Worm (Caenorhabditis elegans) whole organism, L4 larva: ENCODE results near the gene Y39H10B.2.

Experiments used
- T20F7.1 ChIP-seq: fragments of 200-800 bp; sonication (Bioruptor generic); optimal IDR thresholded peaks from 2 replicates; lab custom pipeline; 2018; ENCODE audit warnings: mild to moderate bottlenecking, missing genetic modification characterization, missing compliant biosample characterization
- T26A8.4 ChIP-seq: fragments of 200-800 bp; sonication (Bioruptor generic); IDR thresholded peaks from 2 replicates; pipeline ENCODE4 v1.3.6; 2022; ENCODE audit warnings: missing genetic modification characterization, missing compliant biosample characterization
- Y5F2A.4 ChIP-seq: fragments of 200-800 bp; sonication (Bioruptor generic); optimal IDR thresholded peaks from 2 replicates; lab custom pipeline; 2018; ENCODE audit warnings: mild to moderate bottlenecking, missing genetic modification characterization, missing compliant biosample characterization
- aha-1 ChIP-seq: fragments of 150-350 bp; peaks from one replicate; lab custom pipeline; 2014; ENCODE audit warnings: missing biosample characterization, missing genetic modification characterization
- aly-2 ChIP-seq: sonication (generic microtip); optimal IDR thresholded peaks from 2 replicates; lab custom pipeline; 2018; ENCODE audit warnings: missing biosample characterization, missing genetic modification characterization
- ceh-20 ChIP-seq: fragments of 200-800 bp; sonication (Bioruptor generic); IDR thresholded peaks from 2 replicates; pipeline ENCODE4 v1.3.6; 2022; ENCODE audit warnings: missing genetic modification reagents, missing genetic modification characterization, missing compliant biosample characterization
- ceh-28 ChIP-seq: fragments of 150-350 bp; optimal IDR thresholded peaks from 2 replicates; lab custom pipeline; 2014; ENCODE audit warnings: missing biosample characterization, missing genetic modification reagents, missing genetic modification characterization
- daf-16 ChIP-seq, 3 experiments: sonication (generic microtip); optimal IDR thresholded peaks; 2 replicates each; lab custom pipeline; 2016 to 2017; ENCODE audit warnings: missing genetic modification characterization in 3 of 3, missing genetic modification reagents in 3 of 3, mild to moderate bottlenecking in 2 of 3, missing compliant biosample characterization in 2 of 3, missing biosample characterization in 1 of 3, moderate library complexity in 1 of 3
- dmd-6 ChIP-seq: fragments of 200-800 bp; sonication (Bioruptor generic); IDR thresholded peaks from 2 replicates; pipeline ENCODE4 v1.3.6; 2022; ENCODE audit warnings: missing genetic modification reagents, missing genetic modification characterization, missing compliant biosample characterization
- dpl-1 ChIP-seq: fragments of 150-350 bp; optimal IDR thresholded peaks from 2 replicates; lab custom pipeline; 2014; ENCODE audit warnings: missing biosample characterization, missing genetic modification reagents, missing genetic modification characterization
- duxl-1 ChIP-seq: sonication (generic microtip); optimal IDR thresholded peaks from 2 replicates; lab custom pipeline; 2016; ENCODE audit warnings: mild to moderate bottlenecking, missing genetic modification characterization, moderate library complexity, missing compliant biosample characterization; ENCODE audit not compliant: poor library complexity
- egl-27 ChIP-seq: sonication (generic microtip); optimal IDR thresholded peaks from 3 replicates; lab custom pipeline; 2017; ENCODE audit warnings: missing biosample characterization, missing genetic modification reagents, missing genetic modification characterization
- hif-1 ChIP-seq, 2 experiments: sonication (generic microtip); optimal IDR thresholded peaks; 2 replicates each; lab custom pipeline; 2016 to 2017; ENCODE audit warnings: missing compliant biosample characterization in 2 of 2, missing genetic modification characterization in 2 of 2, missing genetic modification reagents in 2 of 2, missing genotype in 2 of 2, mild to moderate bottlenecking in 1 of 2
- jun-1 ChIP-seq: fragments of 150-350 bp; optimal IDR thresholded peaks from 2 replicates; lab custom pipeline; 2014; ENCODE audit warnings: missing biosample characterization, missing genetic modification reagents, missing genetic modification characterization
- lim-7 ChIP-seq: fragments of 200-800 bp; sonication (Bioruptor generic); IDR thresholded peaks from 2 replicates; pipeline ENCODE4 v1.3.6; 2022; ENCODE audit warnings: missing genetic modification characterization, missing compliant biosample characterization
- lin-1 ChIP-seq: fragments of 200-800 bp; sonication (Bioruptor generic); IDR thresholded peaks from 2 replicates; pipeline ENCODE4 v1.3.6; 2022; ENCODE audit warnings: missing genetic modification reagents, missing genetic modification characterization, missing compliant biosample characterization
- lin-13 ChIP-seq: fragments of 150-350 bp; optimal IDR thresholded peaks from 2 replicates; lab custom pipeline; 2014; ENCODE audit warnings: missing biosample characterization, missing genetic modification reagents, missing genetic modification characterization
- lin-39 ChIP-seq: fragments of 150-350 bp; optimal IDR thresholded peaks from 2 replicates; lab custom pipeline; 2014; ENCODE audit warnings: missing biosample characterization, missing genetic modification reagents, missing genetic modification characterization
- mes-2 ChIP-seq: sonication (generic microtip); optimal IDR thresholded peaks from 2 replicates; lab custom pipeline; 2016; ENCODE audit warnings: missing genotype, mild to moderate bottlenecking, missing genetic modification characterization, missing compliant biosample characterization; ENCODE audit not compliant: poor library complexity, severe bottlenecking
- nhr-102 ChIP-seq: sonication (generic microtip); optimal IDR thresholded peaks from 2 replicates; lab custom pipeline; 2016; ENCODE audit warnings: mild to moderate bottlenecking, missing genetic modification characterization, moderate library complexity, missing compliant biosample characterization
- nhr-25 ChIP-seq: sonication (generic microtip); optimal IDR thresholded peaks from 2 replicates; lab custom pipeline; 2017; ENCODE audit warnings: missing genetic modification characterization, mild to moderate bottlenecking, missing compliant biosample characterization, antibody characterized with exemption, moderate library complexity, borderline replicate concordance; ENCODE audit not compliant: insufficient read depth
- nhr-28 ChIP-seq: fragments of 150-350 bp; optimal IDR thresholded peaks from 2 replicates; lab custom pipeline; 2014; ENCODE audit warnings: missing biosample characterization, missing genetic modification characterization
- nhr-42 ChIP-seq: fragments of 200-800 bp; sonication (Bioruptor generic); IDR thresholded peaks from 2 replicates; pipeline ENCODE4 v1.3.6; 2022; ENCODE audit warnings: missing genetic modification characterization, missing compliant biosample characterization
- nhr-76 ChIP-seq: fragments of 150-350 bp; optimal IDR thresholded peaks from 2 replicates; lab custom pipeline; 2014; ENCODE audit warnings: missing biosample characterization, missing genetic modification characterization
- nhr-77 ChIP-seq: fragments of 150-350 bp; optimal IDR thresholded peaks from 2 replicates; lab custom pipeline; 2014; ENCODE audit warnings: missing biosample characterization, missing genetic modification characterization
- pha-4 ChIP-seq, 2 experiments: fragments of 150-350 bp in 1 of 2; fragments of 200-800 bp in 1 of 2; sonication (Bioruptor generic) in 1 of 2; IDR thresholded peaks in 1 of 2; optimal IDR thresholded peaks in 1 of 2; 2 replicates each; pipeline versions ENCODE4 v1.3.6 to Lab custom; 2014 to 2022; ENCODE audit warnings: missing genetic modification characterization in 2 of 2, missing genetic modification reagents in 2 of 2, missing biosample characterization in 1 of 2, missing compliant biosample characterization in 1 of 2
- php-3 ChIP-seq: fragments of 200-800 bp; sonication (Bioruptor generic); IDR thresholded peaks from 2 replicates; pipeline ENCODE4 v1.3.6; 2022; ENCODE audit warnings: missing genetic modification reagents, missing genetic modification characterization, missing compliant biosample characterization
- pqm-1 ChIP-seq: sonication (generic microtip); optimal IDR thresholded peaks from 2 replicates; lab custom pipeline; 2017; ENCODE audit warnings: missing biosample characterization, missing genetic modification characterization
- rbr-2 ChIP-seq: sonication (generic microtip); optimal IDR thresholded peaks from 2 replicates; lab custom pipeline; 2016; ENCODE audit warnings: missing genotype, missing genetic modification characterization, missing compliant biosample characterization
- saeg-2 ChIP-seq: fragments of 200-800 bp; sonication (Bioruptor generic); IDR thresholded peaks from 2 replicates; pipeline ENCODE4 v1.3.6; 2022; ENCODE audit warnings: missing genetic modification reagents, missing genetic modification characterization, missing compliant biosample characterization
- sdz-12 ChIP-seq: fragments of 200-800 bp; sonication (Bioruptor generic); optimal IDR thresholded peaks from 2 replicates; lab custom pipeline; 2018; ENCODE audit warnings: mild to moderate bottlenecking, missing genetic modification characterization, missing compliant biosample characterization
- set-16 ChIP-seq: fragments of 200-800 bp; sonication (Bioruptor generic); IDR thresholded peaks from 2 replicates; pipeline ENCODE4 v1.3.6; 2022; ENCODE audit warnings: missing genetic modification reagents, missing genetic modification characterization, missing compliant biosample characterization
- skn-1 ChIP-seq: fragments of 150-350 bp; optimal IDR thresholded peaks from 2 replicates; lab custom pipeline; 2014; ENCODE audit warnings: missing biosample characterization, missing genetic modification characterization
- snpc-1.2 ChIP-seq: fragments of 200-800 bp; sonication (Bioruptor generic); IDR thresholded peaks from 2 replicates; pipeline ENCODE4 v1.3.6; 2022; ENCODE audit warnings: missing genetic modification reagents, missing genetic modification characterization, missing compliant biosample characterization
- spr-1 ChIP-seq: sonication (generic microtip); optimal IDR thresholded peaks from 2 replicates; lab custom pipeline; 2016; ENCODE audit warnings: mild to moderate bottlenecking, missing genetic modification characterization, missing compliant biosample characterization
- unc-130 ChIP-seq: sonication (generic microtip); optimal IDR thresholded peaks from 2 replicates; lab custom pipeline; 2016; ENCODE audit warnings: missing genetic modification reagents, missing genetic modification characterization, missing compliant biosample characterization
- unc-62 ChIP-seq, 3 experiments: fragments of 150-350 bp in 1 of 3; sonication (generic microtip); optimal IDR thresholded peaks in 2 of 3; peaks in 1 of 3; 1 replicate in 1 of 3; 2 replicates in 2 of 3; lab custom pipeline; 2014 to 2017; ENCODE audit warnings: missing biosample characterization in 3 of 3, missing genetic modification characterization in 3 of 3, missing genetic modification reagents in 3 of 3, missing genotype in 1 of 3
- zag-1 ChIP-seq: fragments of 150-350 bp; optimal IDR thresholded peaks from 2 replicates; lab custom pipeline; 2014; ENCODE audit warnings: missing biosample characterization, missing genetic modification characterization
- zfp-3 ChIP-seq: fragments of 200-800 bp; sonication (Bioruptor generic); conservative IDR thresholded peaks from 2 replicates; pipeline ENCODE4 v1.3.6; 2022; ENCODE audit warnings: missing genetic modification reagents, missing genetic modification characterization, missing compliant biosample characterization
- zip-2 ChIP-seq: fragments of 150-350 bp; optimal IDR thresholded peaks from 2 replicates; lab custom pipeline; 2014; ENCODE audit warnings: missing biosample characterization, missing genetic modification characterization
- ztf-11 ChIP-seq: fragments of 150-350 bp; optimal IDR thresholded peaks from 2 replicates; lab custom pipeline; 2014; ENCODE audit warnings: missing biosample characterization, missing genetic modification characterization
- ztf-7 ChIP-seq: fragments of 150-350 bp; optimal IDR thresholded peaks from 2 replicates; lab custom pipeline; 2014; ENCODE audit warnings: missing biosample characterization, missing genetic modification characterization

The Y39H10B.2 gene

DNA sequence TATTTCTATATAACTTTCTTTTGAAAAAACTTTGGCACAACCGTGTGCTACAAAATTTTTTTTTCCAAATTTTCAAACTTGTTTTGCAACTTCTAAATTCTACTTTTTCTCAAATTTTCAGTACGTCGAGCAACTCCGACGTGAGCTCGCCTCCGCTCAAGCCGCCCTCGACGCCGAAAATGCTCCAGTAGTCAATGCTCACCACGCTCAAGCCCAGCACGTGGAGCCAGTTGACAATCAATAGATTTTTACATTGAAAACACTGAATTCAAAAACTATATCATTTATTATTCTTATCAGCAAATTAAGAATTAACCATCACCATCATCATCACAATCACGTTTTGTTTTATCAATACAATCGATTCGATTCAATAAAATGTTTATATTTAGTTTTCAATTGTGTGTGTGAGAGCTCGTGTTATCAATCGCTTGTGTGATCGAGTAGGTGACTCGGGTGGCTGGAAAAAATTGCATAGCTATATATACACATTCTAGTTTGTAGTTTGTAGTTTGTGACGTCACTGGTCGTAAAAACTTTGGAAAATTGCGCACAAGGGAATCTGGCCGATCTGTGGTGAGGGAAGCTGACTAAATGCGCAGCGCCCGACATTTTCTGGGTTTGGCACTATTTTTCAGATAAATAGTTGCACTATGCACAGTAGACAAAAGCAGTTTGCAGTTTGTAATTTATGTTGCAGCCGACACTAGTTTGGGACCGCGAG, 34.1 kb upstream of the Y39H10B.2 start (continued):
- TF ChIP-seq saeg-2 (GFP tag; lab: Robert Waterston, UW): 0 out of 2 replicates have a peak, but pooled peaks have one; percentile 9
- peak; percentile 14 for TF ChIP-seq zip-2
- peak in 1 of 2 experiments; percentile 62 for TF ChIP-seq hif-1 (tag; optimal IDR thresholded peaks at IDR 0.05; lab: Kevin White, UChicago)
- no peak for TF ChIP-seq ztf-7 (tag; lab: Kevin White, UChicago)
- 0 out of 2 replicates have a peak, but pooled peaks have one; percentile 60 for TF ChIP-seq php-3 (GFP tag; lab: Robert Waterston, UW)
- 0 out of 2 replicates have a peak, but pooled peaks have one; percentile 12 for TF ChIP-seq lin-1 (GFP tag; lab: Robert Waterston, UW)
- TF ChIP-seq nhr-28 (tag; lab: Kevin White, UChicago): peak; percentile 93
- TF ChIP-seq zfp-3 (GFP tag; lab: Robert Waterston, UW): peak; percentile 77; the same call in 1 of the 2 replicates
- TF ChIP-seq nhr-77: peak; percentile 72
- peak in 1 of 2 experiments; percentile 32 for TF ChIP-seq daf-16 (GFP tag; optimal IDR thresholded peaks at IDR 0.05; lab: Kevin White, UChicago)
- TF ChIP-seq daf-16 (tag; optimal IDR thresholded peaks at IDR 0.05; lab: Kevin White, UChicago): peak; percentile 98
- peak; percentile 44 for TF ChIP-seq mes-2
- TF ChIP-seq unc-62 (GFP tag; optimal IDR thresholded peaks at IDR 0.05 in 1 of 2; lab: Kevin White, UChicago): peak in 1 of 2 experiments; percentile 89
- TF ChIP-seq unc-62 (tag; optimal IDR thresholded peaks at IDR 0.05; lab: Kevin White, UChicago): no peak
- peak; percentile 71 for TF ChIP-seq dmd-6

DNA sequence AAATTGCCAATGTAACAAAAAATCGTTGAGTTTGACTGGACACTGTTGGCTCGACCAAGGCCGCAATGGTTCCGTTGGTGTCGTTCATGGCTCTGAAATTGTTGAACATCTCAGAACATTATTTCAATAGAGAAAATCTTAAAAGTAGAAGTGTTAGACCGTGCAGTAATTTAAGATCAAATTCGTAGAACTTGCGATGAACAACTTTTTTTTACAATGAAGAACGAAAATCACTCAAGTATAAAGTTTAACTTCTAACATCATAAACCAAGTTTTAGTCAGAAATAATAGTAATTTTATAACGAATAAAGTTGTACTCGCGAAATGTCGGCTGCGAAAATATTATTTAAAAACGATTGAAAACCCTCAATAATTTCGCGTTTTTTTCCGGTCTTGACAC, 31.5 kb upstream of the Y39H10B.2 start, which contains the start of gene srx-41:
Gene srx-41 (minus strand): TSS at position 101 of the 400 bp plus-strand sequence.
- TF ChIP-seq Y5F2A.4 (no peak), T26A8.4 (GFP tag; lab: Robert Waterston, UW) (no peak), rbr-2 (tag; lab: Kevin White, UChicago) (no peak), aha-1 (tag; lab: Kevin White, UChicago) (no peak), skn-1 (tag; lab: Kevin White, UChicago) (no peak), nhr-76 (tag; lab: Kevin White, UChicago) (no peak), nhr-28 (tag; lab: Kevin White, UChicago) (no peak), pha-4 (GFP tag; IDR thresholded peaks at IDR 0.05; lab: Robert Waterston, UW) (no peak), pha-4 (tag; optimal IDR thresholded peaks at IDR 0.05; lab: Kevin White, UChicago) (no peak), nhr-25 (no peak), aly-2 (tag; lab: Kevin White, UChicago) (no peak)

DNA sequence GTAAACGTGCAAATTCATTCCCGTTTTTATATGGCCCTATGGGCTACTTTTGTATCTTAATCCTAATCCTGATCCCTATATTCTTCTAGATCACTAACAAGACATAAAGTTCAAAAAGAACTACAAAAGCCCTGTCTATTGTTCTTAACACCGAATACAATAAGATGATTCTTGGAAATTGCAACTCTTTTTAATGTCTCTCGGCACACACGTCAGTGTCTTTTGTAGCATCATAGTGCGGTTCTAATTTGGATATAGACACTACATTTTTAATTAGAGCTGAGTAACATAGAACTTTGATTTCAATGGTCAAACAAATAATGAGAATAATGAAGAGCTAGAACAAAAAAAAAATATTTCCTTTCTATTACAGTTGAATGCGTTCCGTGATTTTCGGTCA, 28.7 kb upstream of the Y39H10B.2 start:
- TF ChIP-seq dpl-1 (GFP tag; lab: Kevin White, UChicago): no peak
- TF ChIP-seq duxl-1 (tag; lab: Kevin White, UChicago): no peak
- TF ChIP-seq set-16 (GFP tag; lab: Robert Waterston, UW): no peak
- no peak for TF ChIP-seq snpc-1.2 (GFP tag; lab: Robert Waterston, UW)
- no peak for TF ChIP-seq ztf-11
- no peak for TF ChIP-seq php-3 (GFP tag; lab: Robert Waterston, UW)

DNA sequence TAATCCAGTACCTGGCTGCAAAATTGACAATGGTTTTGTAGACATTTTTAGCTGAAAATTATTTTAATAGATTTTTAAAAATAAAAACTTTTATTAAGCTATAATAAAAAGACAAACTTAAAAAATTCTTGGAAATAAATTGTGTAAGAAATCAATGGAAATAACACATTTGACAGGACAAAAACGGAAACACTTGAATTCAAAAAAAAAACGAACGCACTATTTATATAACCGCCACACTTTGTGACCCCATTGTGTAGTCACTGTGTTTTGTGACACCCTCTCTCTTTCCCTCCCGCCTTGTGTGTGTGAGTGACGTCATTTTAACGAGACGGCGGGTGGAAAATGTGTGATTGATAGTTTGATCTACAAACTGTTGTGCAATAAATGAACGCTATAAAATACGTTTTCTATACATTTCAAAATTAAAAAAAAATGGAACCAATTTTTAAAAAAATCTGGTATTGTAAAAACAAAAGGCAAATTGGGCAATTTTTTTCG, 24.3 kb upstream of the Y39H10B.2 start, which contains the start of gene F59B1.8:
Gene F59B1.8 (minus strand): TSS at position 51 of the 501 bp plus-strand sequence.
- TF ChIP-seq ceh-20 (GFP tag; lab: Robert Waterston, UW) (no peak), sdz-12 (no peak), nhr-28 (tag; lab: Kevin White, UChicago) (peak; percentile 100), jun-1 (no peak), saeg-2 (GFP tag; lab: Robert Waterston, UW) (0 out of 2 replicates have a peak, but pooled peaks have one; percentile 13), lin-39 (tag; lab: Kevin White, UChicago) (no peak), nhr-102 (tag; lab: Kevin White, UChicago) (peak; percentile 97), lim-7 (GFP tag; lab: Robert Waterston, UW) (no peak), dpl-1 (GFP tag; lab: Kevin White, UChicago) (peak; percentile 38), nhr-42 (GFP tag; lab: Robert Waterston, UW) (0 out of 2 replicates have a peak, but pooled peaks have one; percentile 44), lin-13 (GFP tag; lab: Kevin White, UChicago) (peak; percentile 59), pqm-1 (tag; lab: Kevin White, UChicago) (peak; percentile 76), unc-130 (no peak), zag-1 (no peak), mes-2 (no peak), egl-27 (tag; lab: Kevin White, UChicago) (no peak), spr-1 (tag; lab: Kevin White, UChicago) (no peak), ceh-28 (tag; lab: Kevin White, UChicago) (no peak), T20F7.1 (peak; percentile 70)
